Fruit fly (Drosophila melanogaster) whole organism, embryonic: ENCODE results near the gene CG9776.
A peak's percentile ranks its signal among the peaks of the same experiment; 100 is the strongest.

Experiments used
- ATbp ChIP-seq: fragments of 200-800 bp; sonication (Bioruptor generic); optimal IDR thresholded peaks from 2 replicates; lab custom pipeline; 2017; ENCODE audit warnings: missing biosample characterization, mild to moderate bottlenecking, missing genetic modification characterization, missing genetic modification reagents
- BEAF-32 ChIP-seq: fragments of 200-800 bp; sonication (Bioruptor generic); optimal IDR thresholded peaks from 3 replicates; lab custom pipeline; 2017; ENCODE audit warnings: missing biosample characterization, missing genetic modification characterization, mild to moderate bottlenecking, moderate library complexity, missing genetic modification reagents
- CG1024 ChIP-seq: fragments of 200-800 bp; sonication (Bioruptor generic); IDR thresholded peaks from 2 replicates; pipeline ENCODE4 v1.3.6; 2022; ENCODE audit warnings: missing biosample characterization, missing genetic modification characterization
- CG10321 ChIP-seq: fragments of 200-800 bp; sonication (Bioruptor generic); IDR thresholded peaks from 2 replicates; pipeline ENCODE4 v1.3.6; 2022; ENCODE audit warnings: missing biosample characterization, missing genetic modification characterization
- CG12219 ChIP-seq: fragments of 200-800 bp; sonication (Bioruptor generic); optimal IDR thresholded peaks from 3 replicates; lab custom pipeline; 2018; ENCODE audit warnings: missing biosample characterization, mild to moderate bottlenecking, missing genetic modification characterization
- CG12769 ChIP-seq: fragments of 200-800 bp; sonication (Bioruptor generic); optimal IDR thresholded peaks from 2 replicates; lab custom pipeline; 2019; ENCODE audit warnings: missing biosample characterization, mild to moderate bottlenecking, missing genetic modification characterization, moderate library complexity
- CG12942 ChIP-seq: fragments of 200-800 bp; sonication (Bioruptor generic); optimal IDR thresholded peaks from 3 replicates; lab custom pipeline; 2016; ENCODE audit warnings: missing biosample characterization, missing genetic modification characterization
- CG13894 ChIP-seq: fragments of 200-800 bp; sonication (Bioruptor generic); optimal IDR thresholded peaks from 3 replicates; lab custom pipeline; 2018; ENCODE audit warnings: missing biosample characterization, mild to moderate bottlenecking, missing genetic modification characterization, moderate library complexity
- CG15073 ChIP-seq: fragments of 200-800 bp; sonication (Bioruptor generic); optimal IDR thresholded peaks from 2 replicates; lab custom pipeline; 2016; ENCODE audit warnings: missing biosample characterization, missing genetic modification characterization
- CG17361 ChIP-seq: fragments of 200-800 bp; sonication (Bioruptor generic); IDR thresholded peaks from 3 replicates; pipeline ENCODE4 v1.3.6; 2022; ENCODE audit warnings: missing biosample characterization, missing genetic modification characterization
- CG2120 ChIP-seq: fragments of 200-800 bp; sonication (Bioruptor generic); optimal IDR thresholded peaks from 3 replicates; lab custom pipeline; 2016; ENCODE audit warnings: missing biosample characterization, missing genetic modification characterization
- CG2875 ChIP-seq: fragments of 200-800 bp; sonication (Bioruptor generic); optimal IDR thresholded peaks from 2 replicates; lab custom pipeline; 2017; ENCODE audit warnings: missing biosample characterization, mild to moderate bottlenecking, missing genetic modification characterization, missing genetic modification reagents
- CG34376 ChIP-seq: fragments of 200-800 bp; sonication (Bioruptor generic); optimal IDR thresholded peaks from 2 replicates; lab custom pipeline; 2018; ENCODE audit warnings: missing biosample characterization, mild to moderate bottlenecking, missing genetic modification characterization
- CG4617 ChIP-seq: fragments of 200-800 bp; sonication (Bioruptor generic); optimal IDR thresholded peaks from 3 replicates; lab custom pipeline; 2016; ENCODE audit warnings: missing biosample characterization, missing genetic modification characterization, borderline replicate concordance
- CG4820 ChIP-seq: fragments of 200-800 bp; sonication (Bioruptor generic); optimal IDR thresholded peaks from 3 replicates; lab custom pipeline; 2016; ENCODE audit warnings: missing biosample characterization, missing genetic modification characterization
- CG6272 ChIP-seq: fragments of 200-800 bp; sonication (Bioruptor generic); IDR thresholded peaks from 2 replicates; pipeline ENCODE4 v1.3.6; 2022; ENCODE audit warnings: missing biosample characterization, missing genetic modification characterization
- CG7839 ChIP-seq: fragments of 200-800 bp; sonication (Bioruptor generic); optimal IDR thresholded peaks from 3 replicates; lab custom pipeline; 2018; ENCODE audit warnings: missing biosample characterization, mild to moderate bottlenecking, missing genetic modification characterization, moderate library complexity
- CrebB ChIP-seq: fragments of 200-800 bp; sonication (Bioruptor generic); optimal IDR thresholded peaks from 3 replicates; lab custom pipeline; 2018; ENCODE audit warnings: missing biosample characterization, mild to moderate bottlenecking, missing genetic modification characterization
- Dref ChIP-seq: fragments of 200-800 bp; sonication (Bioruptor generic); IDR thresholded peaks from 2 replicates; pipeline ENCODE4 v1.3.6; 2022; ENCODE audit warnings: missing biosample characterization, missing genetic modification characterization
- Gug ChIP-seq: fragments of 200-800 bp; sonication (Bioruptor generic); IDR thresholded peaks from 4 replicates; pipeline ENCODE4 v1.3.6; 2022; ENCODE audit warnings: missing biosample characterization, missing genetic modification characterization
- Hey ChIP-seq: fragments of 200-800 bp; sonication (Bioruptor generic); optimal IDR thresholded peaks from 3 replicates; lab custom pipeline; 2018; ENCODE audit warnings: missing biosample characterization, mild to moderate bottlenecking, missing genetic modification characterization
- Lpt ChIP-seq: fragments of >200 bp; optimal IDR thresholded peaks from 2 replicates; lab custom pipeline; 2018; ENCODE audit warnings: missing biosample characterization, missing genetic modification characterization
- Med ChIP-seq: fragments of 200-800 bp; sonication (Bioruptor generic); peaks from one replicate; lab custom pipeline; 2016; ENCODE audit warnings: missing biosample characterization, missing genetic modification characterization, mild to moderate bottlenecking, inconsistent platforms, moderate library complexity
- Nf-YA ChIP-seq: fragments of 200-800 bp; sonication (Bioruptor generic); IDR thresholded peaks from 2 replicates; pipeline ENCODE4 v1.3.6; 2022; ENCODE audit warnings: missing biosample characterization, missing genetic modification characterization
- Pdp1 ChIP-seq, 2 experiments: fragments of 200-800 bp; sonication (Bioruptor generic); optimal IDR thresholded peaks; 3 replicates each; lab custom pipeline; 2016; ENCODE audit warnings: missing biosample characterization in 2 of 2, missing genetic modification characterization in 2 of 2, mild to moderate bottlenecking in 1 of 2, moderate library complexity in 1 of 2
- abd-A ChIP-seq: fragments of 200-800 bp; sonication (Bioruptor generic); optimal IDR thresholded peaks from 3 replicates; lab custom pipeline; 2019; ENCODE audit warnings: missing biosample characterization, mild to moderate bottlenecking, missing genetic modification characterization, moderate library complexity
- amos ChIP-seq: fragments of 200-800 bp; sonication (Bioruptor generic); IDR thresholded peaks from 2 replicates; pipeline ENCODE4 v1.3.6; 2022; ENCODE audit warnings: missing biosample characterization, missing genetic modification characterization; ENCODE audit not compliant: partially characterized antibody
- br ChIP-seq: fragments of >200 bp; optimal IDR thresholded peaks from 2 replicates; lab custom pipeline; 2017
- bsh ChIP-seq, 2 experiments: fragments of 200-800 bp; sonication (Bioruptor generic); optimal IDR thresholded peaks; 2 replicates each; lab custom pipeline; 2017 to 2018; ENCODE audit warnings: mild to moderate bottlenecking in 2 of 2, missing biosample characterization in 2 of 2, missing genetic modification characterization in 2 of 2, moderate library complexity in 1 of 2
- caup ChIP-seq: fragments of 200-800 bp; sonication (Bioruptor generic); optimal IDR thresholded peaks from 3 replicates; lab custom pipeline; 2017; ENCODE audit warnings: missing biosample characterization, mild to moderate bottlenecking, missing genetic modification characterization, moderate library complexity; ENCODE audit not compliant: severe bottlenecking
- chinmo ChIP-seq: fragments of 200-800 bp; sonication (Bioruptor generic); IDR thresholded peaks from 4 replicates; pipeline ENCODE4 v1.3.6; 2022; ENCODE audit warnings: missing biosample characterization, missing genetic modification characterization; ENCODE audit not compliant: partially characterized antibody
- crol ChIP-seq: fragments of 200-800 bp; sonication (Bioruptor generic); IDR thresholded peaks from 2 replicates; pipeline ENCODE4 v1.3.6; 2022; ENCODE audit warnings: missing biosample characterization, missing genetic modification characterization
- dimm ChIP-seq: fragments of 200-800 bp; sonication (Bioruptor generic); IDR thresholded peaks from 2 replicates; pipeline ENCODE4 v1.3.6; 2022; ENCODE audit warnings: missing biosample characterization, missing genetic modification characterization
- fru ChIP-seq: fragments of >200 bp; optimal IDR thresholded peaks from 2 replicates; lab custom pipeline; 2017
- gt ChIP-seq: fragments of 200-800 bp; sonication (Bioruptor generic); IDR thresholded peaks from 2 replicates; pipeline ENCODE4 v1.3.6; 2022; ENCODE audit warnings: missing biosample characterization, missing genetic modification characterization
- h ChIP-seq: fragments of >200 bp; optimal IDR thresholded peaks from 2 replicates; lab custom pipeline; 2017
- jing ChIP-seq: fragments of 200-800 bp; sonication (Bioruptor generic); optimal IDR thresholded peaks from 2 replicates; lab custom pipeline; 2018; ENCODE audit warnings: missing biosample characterization, mild to moderate bottlenecking, missing genetic modification characterization
- lab ChIP-seq: fragments of 200-800 bp; sonication (Bioruptor generic); optimal IDR thresholded peaks from 3 replicates; lab custom pipeline; 2017; ENCODE audit warnings: missing biosample characterization, missing genetic modification characterization, mild to moderate bottlenecking, moderate library complexity, missing genetic modification reagents
- lola ChIP-seq, 3 experiments: fragments of >200 bp in 2 of 3; fragments of 200-800 bp in 1 of 3; sonication (Bioruptor generic) in 1 of 3; optimal IDR thresholded peaks; 2 replicates each; lab custom pipeline; 2017 to 2019; ENCODE audit warnings: missing biosample characterization in 3 of 3, missing genetic modification characterization in 3 of 3, mild to moderate bottlenecking in 1 of 3, moderate library complexity in 1 of 3
- nerfin-1 ChIP-seq: fragments of 200-800 bp; sonication (Bioruptor generic); optimal IDR thresholded peaks from 3 replicates; lab custom pipeline; 2019; ENCODE audit warnings: missing biosample characterization, mild to moderate bottlenecking, missing genetic modification characterization, moderate library complexity
- onecut ChIP-seq: fragments of 200-800 bp; sonication (Bioruptor generic); IDR thresholded peaks from 2 replicates; pipeline ENCODE4 v1.3.6; 2022; ENCODE audit warnings: missing biosample characterization, missing genetic modification characterization
- ranshi ChIP-seq: fragments of 200-800 bp; sonication (Bioruptor generic); IDR thresholded peaks from 2 replicates; pipeline ENCODE4 v1.3.6; 2022; ENCODE audit warnings: missing biosample characterization, missing genetic modification characterization
- salm ChIP-seq: fragments of 200-800 bp; sonication (Bioruptor generic); optimal IDR thresholded peaks from 2 replicates; lab custom pipeline; 2018; ENCODE audit warnings: missing biosample characterization, mild to moderate bottlenecking, missing genetic modification characterization
- sens ChIP-seq: fragments of 200-800 bp; sonication (Bioruptor generic); peaks from one replicate; lab custom pipeline; 2016; ENCODE audit warnings: missing biosample characterization, missing genetic modification characterization
- sna ChIP-seq: fragments of 200-800 bp; sonication (Bioruptor generic); IDR thresholded peaks from 2 replicates; pipeline ENCODE4 v1.3.6; 2022; ENCODE audit warnings: missing biosample characterization, missing genetic modification characterization; ENCODE audit not compliant: partially characterized antibody
- sqz ChIP-seq: fragments of 200-800 bp; sonication (Bioruptor generic); optimal IDR thresholded peaks from 3 replicates; lab custom pipeline; 2018; ENCODE audit warnings: missing biosample characterization, mild to moderate bottlenecking, missing genetic modification characterization
- tin ChIP-seq: fragments of 200-800 bp; sonication (Bioruptor generic); optimal IDR thresholded peaks from 3 replicates; lab custom pipeline; 2016; ENCODE audit warnings: missing biosample characterization, missing genetic modification characterization
- tup ChIP-seq: fragments of 200-800 bp; sonication (Bioruptor generic); optimal IDR thresholded peaks from 2 replicates; lab custom pipeline; 2016; ENCODE audit warnings: missing biosample characterization, mild to moderate bottlenecking, missing genetic modification characterization, moderate library complexity
- unc-4 ChIP-seq: fragments of 200-800 bp; sonication (Bioruptor generic); IDR thresholded peaks from 2 replicates; pipeline ENCODE4 v1.3.6; 2022; ENCODE audit warnings: missing biosample characterization, missing genetic modification characterization; ENCODE audit not compliant: partially characterized antibody
- zen2 ChIP-seq: fragments of 200-800 bp; sonication (Bioruptor generic); IDR thresholded peaks from 3 replicates; pipeline ENCODE4 v1.3.6; 2022; ENCODE audit warnings: missing biosample characterization, missing genetic modification characterization; ENCODE audit not compliant: partially characterized antibody

The CG9776 gene

DNA sequence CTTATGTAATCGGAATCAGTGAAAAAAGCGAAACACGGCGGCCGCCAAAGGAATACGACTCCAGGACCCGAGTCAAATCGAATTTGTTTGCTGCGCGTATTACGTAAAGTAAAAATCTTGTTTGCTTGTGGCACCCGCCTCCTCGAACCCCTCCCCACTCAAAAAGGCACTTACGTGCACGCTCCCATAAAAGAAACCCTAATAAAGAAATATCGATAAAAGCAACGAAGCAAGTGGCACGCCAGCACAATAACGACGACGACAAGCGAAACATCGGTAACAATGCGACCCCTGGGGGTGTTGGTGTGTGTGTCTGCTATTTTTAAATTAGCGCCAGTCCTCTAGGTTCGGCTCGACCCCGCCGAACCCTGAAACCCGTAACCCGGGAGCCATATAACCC lies 51.7 kb downstream of the CG9776 start:
- TF ChIP-seq BEAF-32 (peak; percentile 10), CG6272 (no peak), fru (lab: Kevin White, UChicago) (no peak), amos (GFP tag; lab: Robert Waterston, UW) (peak; percentile 27; the same call in 1 of the 2 replicates), onecut (peak; percentile 56), crol (no peak), Hey (tag; lab: Kevin White, UChicago) (peak; percentile 42), zen2 (GFP tag; lab: Robert Waterston, UW) (0 out of 3 replicates have a peak, but pooled peaks have one; percentile 32), CG10321 (no peak), CG34376 (GFP tag; lab: Kevin White, UChicago) (no peak), CG2120 (no peak), unc-4 (GFP tag; lab: Robert Waterston, UW) (0 out of 2 replicates have a peak, but pooled peaks have one; percentile 12), Pdp1 (GFP tag; optimal IDR thresholded peaks at IDR 0.05; lab: Kevin White, UChicago) (peak in 1 of 2 experiments; percentile 75), tup (GFP tag; lab: Kevin White, UChicago) (no peak), CG2875 (GFP tag; lab: Kevin White, UChicago) (no peak), Lpt (no peak), CG4617 (GFP tag; lab: Kevin White, UChicago) (no peak), lab (GFP tag; lab: Kevin White, UChicago) (no peak), CG12769 (tag; lab: Kevin White, UChicago) (no peak), CG17361 (GFP tag; lab: Robert Waterston, UW) (no peak), abd-A (tag; lab: Kevin White, UChicago) (peak; percentile 88), CG13894 (tag; lab: Kevin White, UChicago) (peak; percentile 61), jing (GFP tag; lab: Kevin White, UChicago) (no peak), CrebB (tag; lab: Kevin White, UChicago) (no peak), chinmo (0 out of 4 replicates have a peak, but pooled peaks have one; percentile 6), CG4820 (GFP tag; lab: Kevin White, UChicago) (no peak), Dref (peak; percentile 30; the same call in 1 of the 2 replicates), dimm (GFP tag; lab: Robert Waterston, UW) (no peak), CG7839 (tag; lab: Kevin White, UChicago) (no peak), nerfin-1 (tag; lab: Kevin White, UChicago) (no peak)

dm6 chr3R:4281119-4281861 lies 52.6 kb downstream of the CG9776 start:
- TF ChIP-seq tin (GFP tag; lab: Kevin White, UChicago): no peak
- TF ChIP-seq Nf-YA (GFP tag; lab: Robert Waterston, UW): no peak
- TF ChIP-seq sqz (GFP tag; lab: Kevin White, UChicago): peak; percentile 9
- TF ChIP-seq zen2 (GFP tag; lab: Robert Waterston, UW): 0 out of 3 replicates have a peak, but pooled peaks have one; percentile 31
- no peak for TF ChIP-seq lola (GFP tag; optimal IDR thresholded peaks at IDR 0.05; lab: Kevin White, UChicago)
- no peak for TF ChIP-seq br (lab: Kevin White, UChicago)
- TF ChIP-seq caup (GFP tag; lab: Kevin White, UChicago): no peak
- TF ChIP-seq h: no peak
- no peak for TF ChIP-seq Gug (GFP tag; lab: Robert Waterston, UW)
- peak; percentile 53 for TF ChIP-seq abd-A (tag; lab: Kevin White, UChicago)
- TF ChIP-seq ranshi (GFP tag; lab: Robert Waterston, UW): no peak
- TF ChIP-seq CG12219 (GFP tag; lab: Kevin White, UChicago): no peak
- TF ChIP-seq sna (GFP tag; lab: Robert Waterston, UW): no peak
- no peak for TF ChIP-seq bsh (GFP tag; optimal IDR thresholded peaks at IDR 0.05; lab: Kevin White, UChicago)
- TF ChIP-seq CG1024 (GFP tag; lab: Robert Waterston, UW): no peak
- no peak for TF ChIP-seq salm (tag; lab: Kevin White, UChicago)
- no peak for TF ChIP-seq CG12942
- no peak for TF ChIP-seq ATbp (GFP tag; lab: Kevin White, UChicago)
- TF ChIP-seq CG15073: no peak
- TF ChIP-seq Med (GFP tag; lab: Kevin White, UChicago): peak; percentile 63
- no peak for TF ChIP-seq gt (GFP tag; lab: Robert Waterston, UW)
- peak; percentile 68 for TF ChIP-seq sens (GFP tag; lab: Kevin White, UChicago)
